Fruit fly (Drosophila melanogaster) whole organism, adult: ENCODE measurements around the gene mRpL2.

ENCODE experiments used
- CG11617 ChIP-seq: fragments of 200-800 bp; sonication (Bioruptor generic); optimal IDR thresholded peaks from 2 replicates; lab custom pipeline; 2017; ENCODE audit warnings: mild to moderate bottlenecking, missing biosample characterization, missing genetic modification reagents, missing genetic modification characterization
- CG1620 ChIP-seq: fragments of 200-800 bp; sonication (Bioruptor generic); optimal IDR thresholded peaks from 2 replicates; lab custom pipeline; 2016; ENCODE audit warnings: missing biosample characterization, missing genetic modification characterization
- CG33017 ChIP-seq: fragments of 200-800 bp; sonication (Bioruptor generic); optimal IDR thresholded peaks from 2 replicates; lab custom pipeline; 2018; ENCODE audit warnings: missing biosample characterization, mild to moderate bottlenecking, missing genetic modification characterization, moderate library complexity
- CG7101 ChIP-seq: fragments of 200-800 bp; sonication (Bioruptor generic); optimal IDR thresholded peaks from 2 replicates; lab custom pipeline; 2018; ENCODE audit warnings: missing biosample characterization, mild to moderate bottlenecking, missing genetic modification characterization, moderate library complexity
- Crg-1 ChIP-seq: fragments of 200-800 bp; sonication (Bioruptor generic); optimal IDR thresholded peaks from 2 replicates; lab custom pipeline; 2016; ENCODE audit warnings: missing biosample characterization, missing genetic modification characterization
- Hr96 ChIP-seq: fragments of 200-800 bp; sonication (Bioruptor generic); optimal IDR thresholded peaks from 2 replicates; lab custom pipeline; 2016; ENCODE audit warnings: missing biosample characterization, missing genetic modification characterization
- Mnt ChIP-seq: fragments of 200-800 bp; sonication (Bioruptor generic); optimal IDR thresholded peaks from 2 replicates; lab custom pipeline; 2016; ENCODE audit warnings: missing biosample characterization, mild to moderate bottlenecking, missing genetic modification characterization
- bab1 ChIP-seq: fragments of 200-800 bp; sonication (Bioruptor generic); optimal IDR thresholded peaks from 3 replicates; lab custom pipeline; 2019; ENCODE audit warnings: missing biosample characterization, mild to moderate bottlenecking, missing genetic modification characterization, moderate library complexity
- cic ChIP-seq: fragments of 200-800 bp; sonication (Bioruptor generic); optimal IDR thresholded peaks from 2 replicates; lab custom pipeline; 2017; ENCODE audit warnings: missing biosample characterization, mild to moderate bottlenecking, missing genetic modification characterization, moderate library complexity
- cnc ChIP-seq, 2 experiments: fragments of >200 bp; optimal IDR thresholded peaks; 2 replicates each; lab custom pipeline; 2017
- kay ChIP-seq: fragments of 200-800 bp; sonication (Bioruptor generic); peaks from one replicate; lab custom pipeline; 2016; ENCODE audit warnings: missing biosample characterization, missing genetic modification characterization, borderline replicate concordance
- tj ChIP-seq: fragments of 200-800 bp; sonication (Bioruptor generic); optimal IDR thresholded peaks from 3 replicates; lab custom pipeline; 2017; ENCODE audit warnings: missing biosample characterization, mild to moderate bottlenecking, missing genetic modification characterization, moderate library complexity
- toe ChIP-seq: fragments of 200-800 bp; sonication (Bioruptor generic); optimal IDR thresholded peaks from 2 replicates; lab custom pipeline; 2016; ENCODE audit warnings: missing biosample characterization, missing genetic modification characterization

DNA sequence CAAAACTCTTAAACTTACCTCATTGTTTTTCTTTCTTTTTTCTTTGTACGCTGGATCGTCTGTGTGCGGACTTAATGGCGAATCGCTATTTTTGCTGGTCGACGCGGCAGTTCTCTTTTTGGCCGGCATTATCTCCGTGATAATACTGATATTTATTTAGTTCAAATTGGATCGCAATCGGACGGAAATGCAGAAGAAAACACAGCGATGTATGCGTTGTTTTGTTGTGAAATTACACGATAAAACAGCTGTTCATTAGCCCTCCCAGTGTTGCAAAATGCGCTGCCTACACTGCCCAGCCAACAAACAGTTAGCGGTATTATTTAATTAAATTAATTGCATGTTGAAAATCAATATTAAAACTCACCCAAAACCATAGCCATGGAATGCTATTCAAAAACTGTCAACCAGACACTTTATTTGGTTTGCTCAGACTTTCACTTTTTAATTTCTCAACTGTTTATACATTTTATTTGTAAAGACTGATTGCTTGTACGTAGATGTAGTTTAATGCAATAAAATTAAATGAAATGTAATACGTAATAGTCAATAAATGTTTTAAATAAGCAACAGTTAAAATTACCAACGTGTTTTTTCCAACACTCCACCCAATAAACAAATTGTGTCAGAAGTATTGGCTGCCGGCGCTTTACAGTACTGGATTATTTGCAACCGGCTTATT lies 22.5 kb upstream of the mRpL2 start, which contains the start of the genes Irbp18 and APP-BP1:
- TF ChIP-seq cnc (optimal IDR thresholded peaks at IDR 0.05; lab: Kevin White, UChicago) (no peak), cic (GFP tag; lab: Kevin White, UChicago) (peak; percentile 71), Hr96 (GFP tag; lab: Kevin White, UChicago) (peak; percentile 92), Crg-1 (GFP tag; lab: Kevin White, UChicago) (peak; percentile 98), tj (GFP tag; lab: Kevin White, UChicago) (peak; percentile 80), bab1 (GFP tag; lab: Kevin White, UChicago) (peak; percentile 95), CG11617 (peak; percentile 97), toe (GFP tag; lab: Kevin White, UChicago) (peak; percentile 96), kay (peak; percentile 97), CG33017 (peak; percentile 86), CG7101 (peak; percentile 92), Mnt (peak; percentile 89), CG1620 (peak; percentile 96)
